Fruit fly (Drosophila melanogaster) whole organism, adult: ENCODE results near the gene Prm.

Experiments used
- CG12768 ChIP-seq: fragments of 200-800 bp; sonication (Bioruptor generic); optimal IDR thresholded peaks from 2 replicates; lab custom pipeline; 2017; ENCODE audit warnings: missing biosample characterization, missing genetic modification characterization, mild to moderate bottlenecking, moderate library complexity, missing genetic modification reagents
- CG5204 ChIP-seq: fragments of 200-800 bp; sonication (Bioruptor generic); optimal IDR thresholded peaks from 2 replicates; lab custom pipeline; 2016; ENCODE audit warnings: missing biosample characterization, missing genetic modification characterization
- CG7045 ChIP-seq: fragments of 200-800 bp; sonication (Bioruptor generic); optimal IDR thresholded peaks from 2 replicates; lab custom pipeline; 2017; ENCODE audit warnings: missing biosample characterization, mild to moderate bottlenecking, missing genetic modification characterization
- Hr96 ChIP-seq: fragments of 200-800 bp; sonication (Bioruptor generic); optimal IDR thresholded peaks from 2 replicates; lab custom pipeline; 2016; ENCODE audit warnings: missing biosample characterization, missing genetic modification characterization
- Mnt ChIP-seq: fragments of 200-800 bp; sonication (Bioruptor generic); optimal IDR thresholded peaks from 2 replicates; lab custom pipeline; 2016; ENCODE audit warnings: missing biosample characterization, mild to moderate bottlenecking, missing genetic modification characterization
- kay ChIP-seq: fragments of 200-800 bp; sonication (Bioruptor generic); peaks from one replicate; lab custom pipeline; 2016; ENCODE audit warnings: missing biosample characterization, missing genetic modification characterization, borderline replicate concordance
- tj ChIP-seq: fragments of 200-800 bp; sonication (Bioruptor generic); optimal IDR thresholded peaks from 3 replicates; lab custom pipeline; 2017; ENCODE audit warnings: missing biosample characterization, mild to moderate bottlenecking, missing genetic modification characterization, moderate library complexity

DNA sequence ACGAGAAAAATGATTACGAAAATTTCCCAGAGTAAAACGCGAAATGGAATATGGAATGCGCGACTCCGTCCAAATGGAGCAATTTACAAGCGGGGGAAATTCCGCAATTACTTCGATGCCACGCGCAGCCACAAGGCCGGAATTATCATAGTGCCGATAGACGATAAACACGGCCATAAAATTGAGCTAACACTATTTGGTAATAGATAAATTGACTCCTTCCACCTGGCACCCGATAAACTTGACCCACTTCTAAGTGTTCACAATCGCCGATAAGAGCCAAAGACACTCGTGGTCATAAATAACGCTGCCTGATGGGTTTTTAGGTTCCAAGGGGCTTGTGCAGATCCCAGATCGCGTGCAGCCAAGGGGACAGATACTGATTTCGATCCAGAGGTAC is 38.0 kb downstream of the Prm start:
- TF ChIP-seq CG7045 (GFP tag; lab: Kevin White, UChicago): no peak
- no peak for TF ChIP-seq tj
- TF ChIP-seq Mnt (GFP tag; lab: Kevin White, UChicago): no peak
- no peak for TF ChIP-seq kay
- TF ChIP-seq CG12768 (GFP tag; lab: Kevin White, UChicago): no peak
- no peak for TF ChIP-seq Hr96 (GFP tag; lab: Kevin White, UChicago)
- no peak for TF ChIP-seq CG5204 (GFP tag; lab: Kevin White, UChicago)
